Fruit fly (Drosophila melanogaster) whole organism, embryonic: Measurements from ENCODE around the gene CG16753.

Experiments
- Atf3 ChIP-seq: fragments of 200-800 bp; sonication (Bioruptor generic); optimal IDR thresholded peaks from 3 replicates; lab custom pipeline; 2016; ENCODE audit warnings: missing biosample characterization, missing genetic modification characterization
- Bgb ChIP-seq: fragments of 200-800 bp; sonication (Bioruptor generic); IDR thresholded peaks from 2 replicates; pipeline ENCODE4 v1.3.6; 2022; ENCODE audit warnings: missing biosample characterization, missing genetic modification characterization; ENCODE audit not compliant: partially characterized antibody
- CG10267 ChIP-seq: fragments of 200-800 bp; sonication (Bioruptor generic); optimal IDR thresholded peaks from 2 replicates; lab custom pipeline; 2018; ENCODE audit warnings: missing biosample characterization, mild to moderate bottlenecking, missing genetic modification characterization, moderate library complexity
- CG11398 ChIP-seq: fragments of 200-800 bp; sonication (Bioruptor generic); optimal IDR thresholded peaks from 2 replicates; lab custom pipeline; 2016; ENCODE audit warnings: missing biosample characterization, missing genetic modification characterization
- CG12942 ChIP-seq: fragments of 200-800 bp; sonication (Bioruptor generic); optimal IDR thresholded peaks from 3 replicates; lab custom pipeline; 2016; ENCODE audit warnings: missing biosample characterization, missing genetic modification characterization
- CG13287 ChIP-seq: fragments of 200-800 bp; sonication (Bioruptor generic); IDR thresholded peaks from 2 replicates; pipeline ENCODE4 v1.3.6; 2022; ENCODE audit warnings: missing biosample characterization, missing genetic modification characterization; ENCODE audit not compliant: partially characterized antibody
- CG13894 ChIP-seq: fragments of 200-800 bp; sonication (Bioruptor generic); optimal IDR thresholded peaks from 3 replicates; lab custom pipeline; 2018; ENCODE audit warnings: missing biosample characterization, mild to moderate bottlenecking, missing genetic modification characterization, moderate library complexity
- CG14441 ChIP-seq: fragments of 200-800 bp; sonication (Bioruptor generic); IDR thresholded peaks from 2 replicates; pipeline ENCODE4 v1.3.6; 2022; ENCODE audit warnings: missing biosample characterization, missing genetic modification characterization
- CG14860 ChIP-seq: fragments of 200-800 bp; sonication (Bioruptor generic); IDR thresholded peaks from 3 replicates; pipeline ENCODE4 v1.3.6; 2022; ENCODE audit warnings: missing biosample characterization, missing genetic modification characterization; ENCODE audit not compliant: partially characterized antibody
- CG15514 ChIP-seq: fragments of 200-800 bp; sonication (Bioruptor generic); optimal IDR thresholded peaks from 3 replicates; lab custom pipeline; 2017; ENCODE audit warnings: missing biosample characterization, missing genetic modification characterization, mild to moderate bottlenecking, moderate library complexity, missing genetic modification reagents
- CG16779 ChIP-seq: fragments of 200-800 bp; sonication (Bioruptor generic); IDR thresholded peaks from 2 replicates; pipeline ENCODE4 v1.3.6; 2022; ENCODE audit warnings: missing biosample characterization, missing genetic modification characterization
- CG17186 ChIP-seq: fragments of 200-800 bp; sonication (Bioruptor generic); optimal IDR thresholded peaks from 3 replicates; lab custom pipeline; 2017; ENCODE audit warnings: missing biosample characterization, missing genetic modification reagents, missing genetic modification characterization
- CG2116 ChIP-seq: fragments of 200-800 bp; sonication (Bioruptor generic); optimal IDR thresholded peaks from 3 replicates; lab custom pipeline; 2018; ENCODE audit warnings: missing biosample characterization, mild to moderate bottlenecking, missing genetic modification characterization
- CG2875 ChIP-seq: fragments of 200-800 bp; sonication (Bioruptor generic); optimal IDR thresholded peaks from 2 replicates; lab custom pipeline; 2017; ENCODE audit warnings: missing biosample characterization, mild to moderate bottlenecking, missing genetic modification characterization, missing genetic modification reagents
- CG3163 ChIP-seq: fragments of 200-800 bp; sonication (Bioruptor generic); optimal IDR thresholded peaks from 3 replicates; lab custom pipeline; 2016; ENCODE audit warnings: missing biosample characterization, missing genetic modification characterization
- CG34422 ChIP-seq: fragments of 200-800 bp; sonication (Bioruptor generic); IDR thresholded peaks from 3 replicates; pipeline ENCODE4 v1.3.6; 2022; ENCODE audit warnings: missing biosample characterization, missing genetic modification characterization
- CG3726 ChIP-seq: fragments of 200-800 bp; sonication (Bioruptor generic); IDR thresholded peaks from 3 replicates; pipeline ENCODE4, ENCODE4 v1.3.6; 2022; ENCODE audit warnings: missing biosample characterization, missing genetic modification characterization
- CG4820 ChIP-seq: fragments of 200-800 bp; sonication (Bioruptor generic); optimal IDR thresholded peaks from 3 replicates; lab custom pipeline; 2016; ENCODE audit warnings: missing biosample characterization, missing genetic modification characterization
- Dek ChIP-seq: fragments of 200-800 bp; sonication (Bioruptor generic); optimal IDR thresholded peaks from 3 replicates; lab custom pipeline; 2019; ENCODE audit warnings: missing biosample characterization, mild to moderate bottlenecking, missing genetic modification characterization, moderate library complexity
- Dll ChIP-seq: fragments of 200-800 bp; sonication (Bioruptor generic); IDR thresholded peaks from 4 replicates; pipeline ENCODE4 v1.3.6; 2022; ENCODE audit warnings: missing biosample characterization, missing genetic modification characterization; ENCODE audit not compliant: partially characterized antibody
- Doc3 ChIP-seq: fragments of 200-800 bp; sonication (Bioruptor generic); IDR thresholded peaks from 3 replicates; pipeline ENCODE4 v1.3.6; 2022; ENCODE audit warnings: missing biosample characterization, missing genetic modification characterization; ENCODE audit not compliant: partially characterized antibody
- Fer1 ChIP-seq: fragments of 200-800 bp; sonication (Bioruptor generic); optimal IDR thresholded peaks from 2 replicates; lab custom pipeline; 2017; ENCODE audit warnings: missing biosample characterization, mild to moderate bottlenecking, missing genetic modification characterization
- H15 ChIP-seq: fragments of 200-800 bp; sonication (Bioruptor generic); IDR thresholded peaks from 3 replicates; pipeline ENCODE4 v1.3.6; 2022; ENCODE audit warnings: missing biosample characterization, missing genetic modification characterization
- HLH4C ChIP-seq: fragments of 200-800 bp; sonication (Bioruptor generic); IDR thresholded peaks from 3 replicates; pipeline ENCODE4 v1.3.6; 2022; ENCODE audit warnings: missing biosample characterization, missing genetic modification characterization; ENCODE audit not compliant: partially characterized antibody
- Hr78 ChIP-seq, 2 experiments: fragments of 200-800 bp in 1 of 2; fragments of >200 bp in 1 of 2; sonication (Bioruptor generic) in 1 of 2; optimal IDR thresholded peaks; 2 replicates each; lab custom pipeline; 2017 to 2019; ENCODE audit warnings: missing biosample characterization in 2 of 2, missing genetic modification characterization in 2 of 2, mild to moderate bottlenecking in 1 of 2, moderate library complexity in 1 of 2
- Lpt ChIP-seq: fragments of >200 bp; optimal IDR thresholded peaks from 2 replicates; lab custom pipeline; 2018; ENCODE audit warnings: missing biosample characterization, missing genetic modification characterization
- MBD-R2 ChIP-seq: fragments of 200-800 bp; sonication (Bioruptor generic); IDR thresholded peaks from 2 replicates; pipeline ENCODE4 v1.3.6; 2022; ENCODE audit warnings: missing biosample characterization, missing genetic modification characterization
- NK7.1 ChIP-seq: fragments of 200-800 bp; sonication (Bioruptor generic); optimal IDR thresholded peaks from 3 replicates; lab custom pipeline; 2016; ENCODE audit warnings: missing biosample characterization, missing genetic modification characterization
- Sry-δ ChIP-seq: fragments of 200-800 bp; sonication (Bioruptor generic); optimal IDR thresholded peaks from 2 replicates; lab custom pipeline; 2016; ENCODE audit warnings: missing biosample characterization, missing genetic modification characterization
- Usf ChIP-seq: fragments of 200-800 bp; sonication (Bioruptor generic); optimal IDR thresholded peaks from 2 replicates; lab custom pipeline; 2017; ENCODE audit warnings: missing genotype, missing biosample characterization, missing genetic modification characterization
- YL-1 ChIP-seq: fragments of 200-800 bp; sonication (Bioruptor generic); optimal IDR thresholded peaks from 3 replicates; lab custom pipeline; 2017; ENCODE audit warnings: missing biosample characterization, mild to moderate bottlenecking, missing genetic modification characterization
- bcd ChIP-seq: fragments of 200-800 bp; sonication (Bioruptor generic); optimal IDR thresholded peaks from 2 replicates; lab custom pipeline; 2017; ENCODE audit warnings: missing biosample characterization, mild to moderate bottlenecking, missing genetic modification characterization
- chinmo ChIP-seq: fragments of 200-800 bp; sonication (Bioruptor generic); IDR thresholded peaks from 4 replicates; pipeline ENCODE4 v1.3.6; 2022; ENCODE audit warnings: missing biosample characterization, missing genetic modification characterization; ENCODE audit not compliant: partially characterized antibody
- dm ChIP-seq: fragments of 200-800 bp; sonication (Bioruptor generic); optimal IDR thresholded peaks from 3 replicates; lab custom pipeline; 2016; ENCODE audit warnings: missing biosample characterization, missing genetic modification characterization
- ems ChIP-seq: fragments of 200-800 bp; sonication (Bioruptor generic); optimal IDR thresholded peaks from 3 replicates; lab custom pipeline; 2016; ENCODE audit warnings: missing biosample characterization, missing genetic modification characterization
- exex ChIP-seq: fragments of 200-800 bp; sonication (Bioruptor generic); optimal IDR thresholded peaks from 4 replicates; lab custom pipeline; 2018; ENCODE audit warnings: missing biosample characterization, mild to moderate bottlenecking, missing genetic modification characterization, moderate library complexity
- fd102C ChIP-seq: fragments of 200-800 bp; sonication (Bioruptor generic); optimal IDR thresholded peaks from 2 replicates; lab custom pipeline; 2018; ENCODE audit warnings: missing biosample characterization, mild to moderate bottlenecking, missing genetic modification characterization, moderate library complexity
- fru ChIP-seq: fragments of >200 bp; optimal IDR thresholded peaks from 2 replicates; lab custom pipeline; 2017
- fu2 ChIP-seq: fragments of 200-800 bp; sonication (Bioruptor generic); optimal IDR thresholded peaks from 2 replicates; lab custom pipeline; 2016; ENCODE audit warnings: missing biosample characterization, missing genetic modification characterization
- hb ChIP-seq: fragments of 200-800 bp; sonication (Bioruptor generic); IDR thresholded peaks from 3 replicates; pipeline ENCODE4 v1.3.6; 2022; ENCODE audit warnings: missing biosample characterization, missing genetic modification characterization; ENCODE audit not compliant: partially characterized antibody
- kah ChIP-seq: fragments of 200-800 bp; sonication (Bioruptor generic); optimal IDR thresholded peaks from 2 replicates; lab custom pipeline; 2018; ENCODE audit warnings: missing biosample characterization, mild to moderate bottlenecking, missing genetic modification characterization
- mld ChIP-seq: fragments of 200-800 bp; sonication (Bioruptor generic); IDR thresholded peaks from 3 replicates; pipeline ENCODE4 v1.3.6; 2022; ENCODE audit warnings: missing biosample characterization, missing genetic modification characterization; ENCODE audit not compliant: partially characterized antibody
- nau ChIP-seq: fragments of 200-800 bp; sonication (Bioruptor generic); optimal IDR thresholded peaks from 3 replicates; lab custom pipeline; 2017; ENCODE audit warnings: missing biosample characterization, mild to moderate bottlenecking, missing genetic modification characterization, missing genetic modification reagents
- p53 ChIP-seq: fragments of 200-800 bp; sonication (Bioruptor generic); optimal IDR thresholded peaks from 2 replicates; lab custom pipeline; 2016; ENCODE audit warnings: missing biosample characterization, missing genetic modification characterization
- peb ChIP-seq: fragments of 200-800 bp; sonication (Bioruptor generic); IDR thresholded peaks from 2 replicates; pipeline ENCODE4 v1.3.6; 2022; ENCODE audit warnings: missing biosample characterization, missing genetic modification characterization
- pzg ChIP-seq: fragments of 200-800 bp; sonication (Bioruptor generic); optimal IDR thresholded peaks from 3 replicates; lab custom pipeline; 2018; ENCODE audit warnings: missing biosample characterization, mild to moderate bottlenecking, missing genetic modification characterization, moderate library complexity
- sisA ChIP-seq: fragments of 200-800 bp; sonication (Bioruptor generic); IDR thresholded peaks from 2 replicates; pipeline ENCODE4 v1.3.6; 2022; ENCODE audit warnings: missing biosample characterization, missing genetic modification characterization
- slp2 ChIP-seq: fragments of 200-800 bp; sonication (Bioruptor generic); optimal IDR thresholded peaks from 2 replicates; lab custom pipeline; 2016; ENCODE audit warnings: missing biosample characterization, missing genetic modification characterization
- ttk ChIP-seq: fragments of 200-800 bp; sonication (Bioruptor generic); IDR thresholded peaks from 2 replicates; pipeline ENCODE4 v2.1.2; 2022; ENCODE audit warnings: missing biosample characterization, missing genetic modification characterization
- yki ChIP-seq: fragments of >200 bp; optimal IDR thresholded peaks from 3 replicates; lab custom pipeline; 2018
- zen2 ChIP-seq: fragments of 200-800 bp; sonication (Bioruptor generic); IDR thresholded peaks from 3 replicates; pipeline ENCODE4 v1.3.6; 2022; ENCODE audit warnings: missing biosample characterization, missing genetic modification characterization; ENCODE audit not compliant: partially characterized antibody

CG16753 gene

DNA sequence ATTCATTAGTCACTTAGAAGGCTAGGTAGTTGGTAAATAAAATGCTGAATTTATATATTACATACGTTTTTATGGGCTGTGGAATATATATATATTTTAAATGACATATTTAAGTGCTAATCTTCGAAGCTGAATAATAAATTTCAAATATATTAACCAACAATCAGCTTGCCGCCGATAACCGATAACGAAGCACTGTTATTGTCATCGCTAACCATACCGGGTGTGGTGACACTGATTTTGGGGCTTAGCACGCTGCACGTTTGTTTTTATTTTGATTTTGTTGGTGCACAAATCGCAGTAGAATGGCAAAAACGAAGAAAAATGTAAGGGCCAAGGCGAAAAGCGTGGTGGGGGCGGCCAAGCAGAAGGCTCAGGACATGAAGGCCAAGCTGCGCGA lies at the start of gene CG16753 (continued):
- TF ChIP-seq zen2, result peak; percentile 64; the same call in 1 of the 3 replicates
- no peak for TF ChIP-seq kah (GFP tag; lab: Kevin White, UChicago)
- no peak for TF ChIP-seq slp2 (GFP tag; lab: Kevin White, UChicago)
- no peak for TF ChIP-seq Dek (tag; lab: Kevin White, UChicago)
- no peak for TF ChIP-seq NK7.1 (GFP tag; lab: Kevin White, UChicago)
- peak; percentile 63; the same call in 2 of the 4 replicates for TF ChIP-seq Dll (GFP tag; lab: Robert Waterston, UW)
- TF ChIP-seq fd102C, result no peak
- no peak for TF ChIP-seq ems
- no peak for TF ChIP-seq nau
- TF ChIP-seq Doc3 (GFP tag; lab: Robert Waterston, UW), result peak; percentile 38; the same call in 1 of the 3 replicates
- peak; percentile 86 for TF ChIP-seq exex
- peak; percentile 11 for TF ChIP-seq YL-1 (GFP tag; lab: Kevin White, UChicago)
- no peak for TF ChIP-seq CG4820 (GFP tag; lab: Kevin White, UChicago)
- peak; percentile 76 for TF ChIP-seq CG13287 (GFP tag; lab: Robert Waterston, UW)
- no peak for TF ChIP-seq ttk (GFP tag; lab: Robert Waterston, UW)
- TF ChIP-seq CG14860 (GFP tag; lab: Robert Waterston, UW), result peak; percentile 64
- no peak for TF ChIP-seq Usf (GFP tag; lab: Kevin White, UChicago)
- no peak for TF ChIP-seq CG34422 (GFP tag; lab: Robert Waterston, UW)
- no peak for TF ChIP-seq peb (GFP tag; lab: Robert Waterston, UW)
- TF ChIP-seq CG3163 (GFP tag; lab: Kevin White, UChicago), result no peak
- TF ChIP-seq CG3726, result no peak
- peak; percentile 63 for TF ChIP-seq dm
- TF ChIP-seq CG15514, result no peak
- peak; percentile 59; the same call in 1 of the 3 replicates for TF ChIP-seq hb
- TF ChIP-seq mld (GFP tag; lab: Robert Waterston, UW), result peak; percentile 67; the same call in 1 of the 3 replicates
- TF ChIP-seq Sry-δ, result peak; percentile 79
- TF ChIP-seq Bgb, result peak; percentile 35
- TF ChIP-seq HLH4C (GFP tag; lab: Robert Waterston, UW), result peak; percentile 83
- TF ChIP-seq CG14441 (GFP tag; lab: Robert Waterston, UW), result no peak
- TF ChIP-seq CG10267 (tag; lab: Kevin White, UChicago), result peak; percentile 17
- peak; percentile 72 for TF ChIP-seq MBD-R2 (GFP tag; lab: Robert Waterston, UW)
- no peak for TF ChIP-seq CG2875
- TF ChIP-seq Hr78 (GFP tag; optimal IDR thresholded peaks at IDR 0.05; lab: Kevin White, UChicago), result no peak
- TF ChIP-seq bcd (GFP tag; lab: Kevin White, UChicago), result no peak
- no peak for TF ChIP-seq fu2 (GFP tag; lab: Kevin White, UChicago)
- no peak for TF ChIP-seq H15
- no peak for TF ChIP-seq fru (lab: Kevin White, UChicago)
- peak; percentile 42 for TF ChIP-seq CG2116 (GFP tag; lab: Kevin White, UChicago)
- peak; percentile 74; the same call in 2 of the 4 replicates for TF ChIP-seq chinmo (GFP tag; lab: Robert Waterston, UW)
- TF ChIP-seq pzg, result peak; percentile 68
- TF ChIP-seq CG12942, result no peak
- no peak for TF ChIP-seq sisA (GFP tag; lab: Robert Waterston, UW)
- no peak for TF ChIP-seq CG17186 (GFP tag; lab: Kevin White, UChicago)
- no peak for TF ChIP-seq Lpt (GFP tag; lab: Kevin White, UChicago)
- TF ChIP-seq p53 (GFP tag; lab: Kevin White, UChicago), result no peak
- TF ChIP-seq CG13894 (tag; lab: Kevin White, UChicago), result no peak
- peak; percentile 7 for TF ChIP-seq Fer1
- TF ChIP-seq yki (lab: Kevin White, UChicago), result no peak
- no peak for TF ChIP-seq CG16779 (GFP tag; lab: Robert Waterston, UW)
- TF ChIP-seq Atf3 (GFP tag; lab: Kevin White, UChicago), result no peak
- TF ChIP-seq CG11398 (GFP tag; lab: Kevin White, UChicago), result no peak
